Worm (Caenorhabditis elegans) whole organism, L4 larva: ENCODE results near the gene mboa-4.
A peak's percentile ranks its signal among the peaks of the same experiment; 100 is the strongest.

Source experiments
- D1046.2 ChIP-seq: fragments of 200-800 bp; sonication (Bioruptor generic); IDR thresholded peaks from 2 replicates; pipeline ENCODE4 v1.3.6; 2022; ENCODE audit warnings: missing genetic modification characterization, missing compliant biosample characterization
- F10B5.3 ChIP-seq: sonication (generic microtip); optimal IDR thresholded peaks from 2 replicates; lab custom pipeline; 2016; ENCODE audit warnings: mild to moderate bottlenecking, missing genetic modification characterization, missing compliant biosample characterization
- F37D6.2 ChIP-seq: sonication (generic microtip); optimal IDR thresholded peaks from 2 replicates; lab custom pipeline; 2016; ENCODE audit warnings: mild to moderate bottlenecking, missing genetic modification characterization, missing compliant biosample characterization
- T20F7.1 ChIP-seq: fragments of 200-800 bp; sonication (Bioruptor generic); optimal IDR thresholded peaks from 2 replicates; lab custom pipeline; 2018; ENCODE audit warnings: mild to moderate bottlenecking, missing genetic modification characterization, missing compliant biosample characterization
- Y48G9A.11 ChIP-seq: fragments of 200-800 bp; sonication (Bioruptor generic); IDR thresholded peaks from 2 replicates; pipeline ENCODE4 v1.3.6; 2022; ENCODE audit warnings: missing genetic modification reagents, missing genetic modification characterization, missing compliant biosample characterization
- ZK337.2 ChIP-seq: fragments of 200-800 bp; sonication (Bioruptor generic); IDR thresholded peaks from 2 replicates; pipeline ENCODE4 v1.3.6; 2022; ENCODE audit warnings: missing genetic modification reagents, missing genetic modification characterization, missing compliant biosample characterization
- ZK546.5 ChIP-seq, 2 experiments: sonication (generic microtip); optimal IDR thresholded peaks; 2 replicates each; lab custom pipeline; 2017; ENCODE audit warnings: missing biosample characterization in 2 of 2, missing genetic modification characterization in 2 of 2
- arid-1 ChIP-seq: fragments of 200-800 bp; sonication (Bioruptor generic); conservative IDR thresholded peaks from 2 replicates; pipeline ENCODE4 v1.3.6; 2022; ENCODE audit warnings: missing genetic modification reagents, missing genetic modification characterization, missing compliant biosample characterization
- ceh-44 ChIP-seq: fragments of 200-800 bp; sonication (Bioruptor generic); IDR thresholded peaks from 2 replicates; pipeline ENCODE4 v1.3.6; 2022; ENCODE audit warnings: missing genetic modification reagents, missing genetic modification characterization, missing compliant biosample characterization
- ctbp-1 ChIP-seq: fragments of 200-800 bp; sonication (Bioruptor generic); IDR thresholded peaks from 2 replicates; pipeline ENCODE4 v1.3.6; 2022; ENCODE audit warnings: missing genetic modification reagents, missing genetic modification characterization, missing compliant biosample characterization
- daf-16 ChIP-seq, 3 experiments: sonication (generic microtip); optimal IDR thresholded peaks; 2 replicates each; lab custom pipeline; 2016 to 2017; ENCODE audit warnings: missing genetic modification characterization in 3 of 3, missing genetic modification reagents in 3 of 3, mild to moderate bottlenecking in 2 of 3, missing compliant biosample characterization in 2 of 3, missing biosample characterization in 1 of 3, moderate library complexity in 1 of 3
- dmd-9 ChIP-seq: fragments of 200-800 bp; sonication (Bioruptor generic); IDR thresholded peaks from 2 replicates; pipeline ENCODE4 v1.3.6; 2022; ENCODE audit warnings: missing genetic modification reagents, missing genetic modification characterization, missing compliant biosample characterization
- dpl-1 ChIP-seq: fragments of 150-350 bp; optimal IDR thresholded peaks from 2 replicates; lab custom pipeline; 2014; ENCODE audit warnings: missing biosample characterization, missing genetic modification reagents, missing genetic modification characterization
- duxl-1 ChIP-seq: sonication (generic microtip); optimal IDR thresholded peaks from 2 replicates; lab custom pipeline; 2016; ENCODE audit warnings: mild to moderate bottlenecking, missing genetic modification characterization, moderate library complexity, missing compliant biosample characterization; ENCODE audit not compliant: poor library complexity
- dve-1 ChIP-seq: sonication (generic microtip); optimal IDR thresholded peaks from 2 replicates; lab custom pipeline; 2017; ENCODE audit warnings: antibody characterized with exemption, mild to moderate bottlenecking, missing genetic modification characterization, missing compliant biosample characterization; ENCODE audit not compliant: insufficient read depth
- hif-1 ChIP-seq, 2 experiments: sonication (generic microtip); optimal IDR thresholded peaks; 2 replicates each; lab custom pipeline; 2016 to 2017; ENCODE audit warnings: missing compliant biosample characterization in 2 of 2, missing genetic modification characterization in 2 of 2, missing genetic modification reagents in 2 of 2, missing genotype in 2 of 2, mild to moderate bottlenecking in 1 of 2
- hlh-11 ChIP-seq: fragments of 200-800 bp; sonication (Bioruptor generic); optimal IDR thresholded peaks from 2 replicates; lab custom pipeline; 2018; ENCODE audit warnings: mild to moderate bottlenecking, missing genetic modification characterization, missing compliant biosample characterization
- hlh-30 ChIP-seq: sonication (generic microtip); optimal IDR thresholded peaks from 2 replicates; lab custom pipeline; 2017; ENCODE audit warnings: antibody characterized with exemption, mild to moderate bottlenecking, missing genetic modification characterization, missing compliant biosample characterization; ENCODE audit not compliant: insufficient read depth
- jun-1 ChIP-seq: fragments of 150-350 bp; optimal IDR thresholded peaks from 2 replicates; lab custom pipeline; 2014; ENCODE audit warnings: missing biosample characterization, missing genetic modification reagents, missing genetic modification characterization
- lim-7 ChIP-seq: fragments of 200-800 bp; sonication (Bioruptor generic); IDR thresholded peaks from 2 replicates; pipeline ENCODE4 v1.3.6; 2022; ENCODE audit warnings: missing genetic modification characterization, missing compliant biosample characterization
- lin-1 ChIP-seq: fragments of 200-800 bp; sonication (Bioruptor generic); IDR thresholded peaks from 2 replicates; pipeline ENCODE4 v1.3.6; 2022; ENCODE audit warnings: missing genetic modification reagents, missing genetic modification characterization, missing compliant biosample characterization
- lin-13 ChIP-seq: fragments of 150-350 bp; optimal IDR thresholded peaks from 2 replicates; lab custom pipeline; 2014; ENCODE audit warnings: missing biosample characterization, missing genetic modification reagents, missing genetic modification characterization
- lin-29 ChIP-seq: fragments of 200-800 bp; sonication (Bioruptor generic); IDR thresholded peaks from 2 replicates; pipeline ENCODE4 v1.3.6; 2022; ENCODE audit warnings: missing genetic modification reagents, missing genetic modification characterization, missing compliant biosample characterization
- madf-5 ChIP-seq, 2 experiments: fragments of 200-800 bp; sonication (Bioruptor generic); IDR thresholded peaks; 2 replicates each; pipeline ENCODE4 v1.3.6; 2022; ENCODE audit warnings: missing compliant biosample characterization in 2 of 2, missing genetic modification characterization in 2 of 2
- madf-9 ChIP-seq: fragments of 200-800 bp; sonication (Bioruptor generic); conservative IDR thresholded peaks from 2 replicates; pipeline ENCODE4 v1.3.6; 2022; ENCODE audit warnings: missing genetic modification reagents, missing genetic modification characterization, missing compliant biosample characterization
- mdl-1 ChIP-seq, 2 experiments: fragments of 150-350 bp in 1 of 2; sonication (generic microtip) in 1 of 2; optimal IDR thresholded peaks; 2 replicates each; lab custom pipeline; 2014 to 2017; ENCODE audit warnings: missing biosample characterization in 2 of 2, missing genetic modification characterization in 2 of 2
- mdt-29 ChIP-seq: fragments of 200-800 bp; sonication (Bioruptor generic); IDR thresholded peaks from 2 replicates; pipeline ENCODE4 v1.3.6; 2022; ENCODE audit warnings: missing genetic modification reagents, missing genetic modification characterization, missing compliant biosample characterization
- mep-1 ChIP-seq: fragments of 150-350 bp; sonication (generic microtip); optimal IDR thresholded peaks from 3 replicates; lab custom pipeline; 2014; ENCODE audit warnings: missing biosample characterization, missing genetic modification characterization
- mes-2 ChIP-seq: sonication (generic microtip); optimal IDR thresholded peaks from 2 replicates; lab custom pipeline; 2016; ENCODE audit warnings: missing genotype, mild to moderate bottlenecking, missing genetic modification characterization, missing compliant biosample characterization; ENCODE audit not compliant: poor library complexity, severe bottlenecking
- mxl-2 ChIP-seq: fragments of 200-800 bp; sonication (Bioruptor generic); conservative IDR thresholded peaks from 2 replicates; pipeline ENCODE4 v1.3.6; 2022; ENCODE audit warnings: missing genetic modification reagents, missing genetic modification characterization, missing compliant biosample characterization
- mxl-3 ChIP-seq: fragments of 200-800 bp; sonication (Bioruptor generic); optimal IDR thresholded peaks from 2 replicates; lab custom pipeline; 2018; ENCODE audit warnings: mild to moderate bottlenecking, missing genetic modification characterization, missing compliant biosample characterization
- nhr-102 ChIP-seq: sonication (generic microtip); optimal IDR thresholded peaks from 2 replicates; lab custom pipeline; 2016; ENCODE audit warnings: mild to moderate bottlenecking, missing genetic modification characterization, moderate library complexity, missing compliant biosample characterization
- nhr-11 ChIP-seq: fragments of 150-350 bp; optimal IDR thresholded peaks from 2 replicates; lab custom pipeline; 2014; ENCODE audit warnings: missing biosample characterization, missing genetic modification characterization
- nhr-28 ChIP-seq: fragments of 150-350 bp; optimal IDR thresholded peaks from 2 replicates; lab custom pipeline; 2014; ENCODE audit warnings: missing biosample characterization, missing genetic modification characterization
- nhr-42 ChIP-seq: fragments of 200-800 bp; sonication (Bioruptor generic); IDR thresholded peaks from 2 replicates; pipeline ENCODE4 v1.3.6; 2022; ENCODE audit warnings: missing genetic modification characterization, missing compliant biosample characterization
- nhr-6 ChIP-seq: fragments of 150-350 bp; optimal IDR thresholded peaks from 2 replicates; lab custom pipeline; 2014; ENCODE audit warnings: missing biosample characterization, missing genetic modification characterization
- nhr-77 ChIP-seq: fragments of 150-350 bp; optimal IDR thresholded peaks from 2 replicates; lab custom pipeline; 2014; ENCODE audit warnings: missing biosample characterization, missing genetic modification characterization
- php-3 ChIP-seq: fragments of 200-800 bp; sonication (Bioruptor generic); IDR thresholded peaks from 2 replicates; pipeline ENCODE4 v1.3.6; 2022; ENCODE audit warnings: missing genetic modification reagents, missing genetic modification characterization, missing compliant biosample characterization
- pqm-1 ChIP-seq: sonication (generic microtip); optimal IDR thresholded peaks from 2 replicates; lab custom pipeline; 2017; ENCODE audit warnings: missing biosample characterization, missing genetic modification characterization
- rbr-2 ChIP-seq: sonication (generic microtip); optimal IDR thresholded peaks from 2 replicates; lab custom pipeline; 2016; ENCODE audit warnings: missing genotype, missing genetic modification characterization, missing compliant biosample characterization
- saeg-2 ChIP-seq: fragments of 200-800 bp; sonication (Bioruptor generic); IDR thresholded peaks from 2 replicates; pipeline ENCODE4 v1.3.6; 2022; ENCODE audit warnings: missing genetic modification reagents, missing genetic modification characterization, missing compliant biosample characterization
- snpc-1.2 ChIP-seq: fragments of 200-800 bp; sonication (Bioruptor generic); IDR thresholded peaks from 2 replicates; pipeline ENCODE4 v1.3.6; 2022; ENCODE audit warnings: missing genetic modification reagents, missing genetic modification characterization, missing compliant biosample characterization
- tra-1 ChIP-seq: fragments of 200-800 bp; sonication (Bioruptor generic); IDR thresholded peaks from 2 replicates; pipeline ENCODE4 v1.3.6; 2022; ENCODE audit warnings: missing genetic modification reagents, missing genetic modification characterization, missing compliant biosample characterization
- unc-130 ChIP-seq: sonication (generic microtip); optimal IDR thresholded peaks from 2 replicates; lab custom pipeline; 2016; ENCODE audit warnings: missing genetic modification reagents, missing genetic modification characterization, missing compliant biosample characterization
- vab-7 ChIP-seq: fragments of 200-800 bp; sonication (Bioruptor generic); IDR thresholded peaks from 2 replicates; pipeline ENCODE4 v1.3.6; 2022; ENCODE audit warnings: missing genetic modification reagents, missing genetic modification characterization, missing compliant biosample characterization
- zfp-2 ChIP-seq: sonication (generic microtip); optimal IDR thresholded peaks from 2 replicates; lab custom pipeline; 2016; ENCODE audit warnings: mild to moderate bottlenecking, missing genetic modification characterization, missing compliant biosample characterization
- zfp-3 ChIP-seq: fragments of 200-800 bp; sonication (Bioruptor generic); conservative IDR thresholded peaks from 2 replicates; pipeline ENCODE4 v1.3.6; 2022; ENCODE audit warnings: missing genetic modification reagents, missing genetic modification characterization, missing compliant biosample characterization
- ztf-7 ChIP-seq: fragments of 150-350 bp; optimal IDR thresholded peaks from 2 replicates; lab custom pipeline; 2014; ENCODE audit warnings: missing biosample characterization, missing genetic modification characterization

Gene mboa-4

ce11 chrIV:11179123-11179740, 19.4 kb upstream of the mboa-4 start, which contains the start of gene cpt-2:
Gene cpt-2 (plus strand): TSS chrIV:11179645.
- TF ChIP-seq saeg-2 (GFP tag; lab: Robert Waterston, UW) (0 out of 2 replicates have a peak, but pooled peaks have one; percentile 43), nhr-102 (tag; lab: Kevin White, UChicago) (peak; percentile 70), pqm-1 (tag; lab: Kevin White, UChicago) (peak; percentile 35), ZK337.2 (GFP tag; lab: Robert Waterston, UW) (peak; percentile 88), nhr-6 (peak; percentile 25), jun-1 (tag; lab: Kevin White, UChicago) (peak; percentile 40), nhr-11 (tag; lab: Kevin White, UChicago) (peak; percentile 75), mdl-1 (tag; optimal IDR thresholded peaks at IDR 0.05; lab: Kevin White, UChicago) (peak; percentile 5 to 77), ztf-7 (tag; lab: Kevin White, UChicago) (peak; percentile 67), lin-1 (GFP tag; lab: Robert Waterston, UW) (peak; percentile 77), madf-9 (GFP tag; lab: Robert Waterston, UW) (peak; percentile 68; the same call in 1 of the 2 replicates), dmd-9 (GFP tag; lab: Robert Waterston, UW) (peak; percentile 91), hlh-11 (tag; lab: Kevin White, UChicago) (peak; percentile 85), nhr-28 (tag; lab: Kevin White, UChicago) (peak; percentile 96), vab-7 (peak; percentile 87), madf-5 (GFP tag; IDR thresholded peaks at IDR 0.05; lab: Robert Waterston, UW) (0 out of 4 replicates have a peak, but pooled peaks of 1 of the 2 experiments have one; percentile 58), ZK546.5 (tag; optimal IDR thresholded peaks at IDR 0.05; lab: Kevin White, UChicago) (peak in 1 of 2 experiments; percentile 52), hif-1 (tag; optimal IDR thresholded peaks at IDR 0.05; lab: Kevin White, UChicago) (peak in 1 of 2 experiments; percentile 57), nhr-77 (peak; percentile 91), dve-1 (tag; lab: Kevin White, UChicago) (peak; percentile 92), unc-130 (GFP tag; lab: Kevin White, UChicago) (peak; percentile 46), duxl-1 (peak; percentile 76), F37D6.2 (tag; lab: Kevin White, UChicago) (peak; percentile 74), zfp-2 (tag; lab: Kevin White, UChicago) (peak; percentile 32), php-3 (GFP tag; lab: Robert Waterston, UW) (peak; percentile 79), snpc-1.2 (peak; percentile 82), mes-2 (tag; lab: Kevin White, UChicago) (peak; percentile 92), T20F7.1 (peak; percentile 79), nhr-42 (GFP tag; lab: Robert Waterston, UW) (peak; percentile 87), lin-29 (GFP tag; lab: Robert Waterston, UW) (peak; percentile 79), hlh-30 (tag; lab: Kevin White, UChicago) (peak; percentile 70), dpl-1 (GFP tag; lab: Kevin White, UChicago) (peak; percentile 76), D1046.2 (GFP tag; lab: Robert Waterston, UW) (0 out of 2 replicates have a peak, but pooled peaks have one; percentile 51), mep-1 (tag; lab: Kevin White, UChicago) (peak; percentile 86), F10B5.3 (tag; lab: Kevin White, UChicago) (peak; percentile 43), mxl-3 (GFP tag; lab: Kevin White, UChicago) (peak; percentile 90), zfp-3 (GFP tag; lab: Robert Waterston, UW) (peak; percentile 80), mxl-2 (peak; percentile 60; the same call in 1 of the 2 replicates), ceh-44 (GFP tag; lab: Robert Waterston, UW) (peak; percentile 86), ctbp-1 (GFP tag; lab: Robert Waterston, UW) (peak; percentile 91), daf-16 (GFP tag; optimal IDR thresholded peaks at IDR 0.05; lab: Kevin White, UChicago) (peak; percentile 13 to 73), daf-16 (tag; optimal IDR thresholded peaks at IDR 0.05; lab: Kevin White, UChicago) (peak; percentile 77), tra-1 (peak; percentile 90), rbr-2 (tag; lab: Kevin White, UChicago) (peak; percentile 88), Y48G9A.11 (GFP tag; lab: Robert Waterston, UW) (peak; percentile 90), arid-1 (GFP tag; lab: Robert Waterston, UW) (peak; percentile 90), lim-7 (GFP tag; lab: Robert Waterston, UW) (peak; percentile 59; the same call in 1 of the 2 replicates), mdt-29 (GFP tag; lab: Robert Waterston, UW) (peak; percentile 85), lin-13 (GFP tag; lab: Kevin White, UChicago) (peak; percentile 57)
